In the genomic region with DNA sequence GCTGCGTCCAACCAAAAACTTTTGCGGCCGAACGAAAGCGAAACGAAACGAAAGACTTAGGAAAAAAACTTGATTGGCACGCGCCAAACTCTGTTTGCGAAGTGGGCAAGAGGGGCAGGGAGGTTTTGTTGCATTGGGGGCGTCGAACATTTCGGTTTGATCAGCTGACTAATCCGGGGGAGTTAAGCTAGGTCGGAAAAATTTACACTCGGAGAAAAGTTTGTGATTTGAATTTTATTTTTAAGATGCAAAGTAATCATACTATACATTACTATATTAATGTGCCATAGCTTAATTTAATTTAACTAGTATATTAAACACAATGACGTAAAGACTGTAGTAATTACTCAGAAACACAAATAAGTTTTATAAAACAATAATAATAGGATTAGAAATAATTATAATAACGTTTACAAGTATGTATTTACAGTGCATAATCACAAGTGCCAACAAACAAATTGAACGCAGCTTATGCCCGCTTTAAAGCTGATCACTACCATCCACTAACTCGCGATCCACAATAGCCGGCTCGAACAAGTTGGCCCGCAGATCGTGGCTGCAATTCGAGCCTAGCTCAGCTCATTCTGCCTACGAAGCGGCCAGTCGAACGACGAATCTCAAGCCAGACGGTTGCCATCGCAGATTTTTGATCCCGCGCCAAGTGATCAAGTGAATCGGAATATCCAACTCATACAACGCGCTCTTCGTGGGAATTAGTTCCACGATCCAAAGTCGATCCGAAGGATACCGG, we compare ENCODE assay signal across 1 fruit fly cellular context.
A peak's percentile ranks its signal among the peaks of the same experiment; 100 is the strongest.
TF ChIP-seq lines count a peak whose summit lies in the region.

A gene (plus strand): TSS at position 592 of the 751 bp plus-strand sequence.

TF ChIP-seq in whole organism, embryonic, 481 proteins besides CTCF, POLR2A, EP300 and RAD21 (continued from another document and continues in another):
- peak; percentile 25 for TF ChIP-seq CG2120 (GFP tag; optimal IDR thresholded peaks at IDR 0.05; lab: Kevin White, UChicago)
- TF ChIP-seq CG17612 (GFP tag; IDR thresholded peaks at IDR 0.05; lab: Robert Waterston, UW) = no peak
- TF ChIP-seq CG4282 (GFP tag; optimal IDR thresholded peaks at IDR 0.05; lab: Kevin White, UChicago) = no peak
- peak; percentile 83 for TF ChIP-seq CG10979 (tag; optimal IDR thresholded peaks at IDR 0.05; lab: Kevin White, UChicago)
- TF ChIP-seq CG13123 (GFP tag; optimal IDR thresholded peaks at IDR 0.05; lab: Kevin White, UChicago) = peak; percentile 27
- TF ChIP-seq Stat92E (GFP tag; optimal IDR thresholded peaks at IDR 0.05; lab: Kevin White, UChicago) = no peak
- TF ChIP-seq slp2 (GFP tag; optimal IDR thresholded peaks at IDR 0.05; lab: Kevin White, UChicago) = no peak
- peak; percentile 38 for TF ChIP-seq tin (GFP tag; optimal IDR thresholded peaks at IDR 0.05; lab: Kevin White, UChicago)
- no peak for TF ChIP-seq CkIIα-i1 (GFP tag; IDR thresholded peaks at IDR 0.05; lab: Robert Waterston, UW)
- TF ChIP-seq CG9876 (GFP tag; optimal IDR thresholded peaks at IDR 0.05; lab: Kevin White, UChicago) = no peak
- peak; percentile 71 for TF ChIP-seq CG12659 (GFP tag; optimal IDR thresholded peaks at IDR 0.05; lab: Kevin White, UChicago)
- no peak for TF ChIP-seq da (GFP tag; optimal IDR thresholded peaks at IDR 0.05; lab: Kevin White, UChicago)
- peak; percentile 80 for TF ChIP-seq CG17829 (tag; optimal IDR thresholded peaks at IDR 0.05; lab: Kevin White, UChicago)
- peak; percentile 79 for TF ChIP-seq CG15601 (tag; optimal IDR thresholded peaks at IDR 0.05; lab: Kevin White, UChicago)
- TF ChIP-seq jing (GFP tag; optimal IDR thresholded peaks at IDR 0.05; lab: Kevin White, UChicago) = peak; percentile 15
- TF ChIP-seq CG8388 (GFP tag; optimal IDR thresholded peaks at IDR 0.05; lab: Kevin White, UChicago) = peak; percentile 75
- no peak for TF ChIP-seq lov (optimal IDR thresholded peaks at IDR 0.05; lab: Kevin White, UChicago)
- no peak for TF ChIP-seq lov (GFP tag; IDR thresholded peaks at IDR 0.05; lab: Robert Waterston, UW)
- TF ChIP-seq Asciz (GFP tag; optimal IDR thresholded peaks at IDR 0.05; lab: Kevin White, UChicago) = peak; percentile 77
- TF ChIP-seq Chrac-16 (GFP tag; optimal IDR thresholded peaks at IDR 0.05; lab: Kevin White, UChicago) = peak; percentile 36
- no peak for TF ChIP-seq pzg (GFP tag; optimal IDR thresholded peaks at IDR 0.05; lab: Kevin White, UChicago)
- no peak for TF ChIP-seq CG6791 (GFP tag; IDR thresholded peaks at IDR 0.05; lab: Robert Waterston, UW; ENCODE audit: partially characterized antibody)
- peak; percentile 52 for TF ChIP-seq CG2875 (GFP tag; optimal IDR thresholded peaks at IDR 0.05; lab: Kevin White, UChicago)
- peak in 1 of 2 experiments; percentile 77 for TF ChIP-seq eve (GFP tag; optimal IDR thresholded peaks at IDR 0.05; lab: Kevin White, UChicago)
- TF ChIP-seq CG13296 (GFP tag; optimal IDR thresholded peaks at IDR 0.05; lab: Kevin White, UChicago) = peak; percentile 74
- no peak for TF ChIP-seq CG3163 (GFP tag; optimal IDR thresholded peaks at IDR 0.05; lab: Kevin White, UChicago)
- no peak for TF ChIP-seq Mes4 (GFP tag; optimal IDR thresholded peaks at IDR 0.05; lab: Kevin White, UChicago)
- TF ChIP-seq CG10274 (GFP tag; optimal IDR thresholded peaks at IDR 0.05; lab: Kevin White, UChicago) = no peak
- peak; percentile 64 for TF ChIP-seq slbo (GFP tag; IDR thresholded peaks at IDR 0.05; lab: Robert Waterston, UW)
- peak; percentile 71 for TF ChIP-seq HHEX (GFP tag; optimal IDR thresholded peaks at IDR 0.05; lab: Kevin White, UChicago)
- no peak for TF ChIP-seq Hey (tag; optimal IDR thresholded peaks at IDR 0.05; lab: Kevin White, UChicago)
- peak; percentile 41 for TF ChIP-seq CG1603 (tag; optimal IDR thresholded peaks at IDR 0.05; lab: Kevin White, UChicago)
- TF ChIP-seq dysf (GFP tag; IDR thresholded peaks at IDR 0.05; lab: Robert Waterston, UW) = peak; percentile 81
- peak; percentile 46 for TF ChIP-seq CG6813 (GFP tag; optimal IDR thresholded peaks at IDR 0.05; lab: Kevin White, UChicago)
- TF ChIP-seq gem (tag; optimal IDR thresholded peaks at IDR 0.05; lab: Kevin White, UChicago) = peak; percentile 92
- no peak for TF ChIP-seq nerfin-1 (tag; optimal IDR thresholded peaks at IDR 0.05; lab: Kevin White, UChicago)
- TF ChIP-seq CG7357 (GFP tag; IDR thresholded peaks at IDR 0.05; lab: Robert Waterston, UW) = peak; percentile 71; the same call in 2 of the 3 replicates
- 0 out of 2 replicates have a peak, but pooled peaks have one; percentile 20 for TF ChIP-seq CG1024 (GFP tag; IDR thresholded peaks at IDR 0.05; lab: Robert Waterston, UW)
- peak; percentile 64 for TF ChIP-seq Rfx (GFP tag; IDR thresholded peaks at IDR 0.05; lab: Robert Waterston, UW)
- TF ChIP-seq wdn (GFP tag; IDR thresholded peaks at IDR 0.05; lab: Robert Waterston, UW) = peak; percentile 17; the same call in 1 of the 2 replicates
- TF ChIP-seq Aef1 (GFP tag; IDR thresholded peaks at IDR 0.05; lab: Robert Waterston, UW) = peak; percentile 44; the same call in 1 of the 3 replicates
- peak; percentile 11 for TF ChIP-seq pros (GFP tag; optimal IDR thresholded peaks at IDR 0.05; lab: Kevin White, UChicago)
- peak; percentile 39; the same call in 1 of the 2 replicates for TF ChIP-seq E2f2 (GFP tag; IDR thresholded peaks at IDR 0.05; lab: Robert Waterston, UW)
- peak; percentile 61 for TF ChIP-seq fd3F (GFP tag; optimal IDR thresholded peaks at IDR 0.05; lab: Kevin White, UChicago)
- TF ChIP-seq gcm2 (GFP tag; optimal IDR thresholded peaks at IDR 0.05; lab: Kevin White, UChicago) = no peak
- TF ChIP-seq BtbVII (GFP tag; optimal IDR thresholded peaks at IDR 0.05; lab: Kevin White, UChicago) = peak; percentile 56
- no peak for TF ChIP-seq ash1 (GFP tag; optimal IDR thresholded peaks at IDR 0.05; lab: Kevin White, UChicago)
- TF ChIP-seq CG11085 (GFP tag; IDR thresholded peaks at IDR 0.05; lab: Robert Waterston, UW) = no peak
- peak; percentile 58; the same call in 1 of the 2 replicates for TF ChIP-seq CG32767 (GFP tag; IDR thresholded peaks at IDR 0.05; lab: Robert Waterston, UW)
- no peak for TF ChIP-seq CG4707 (GFP tag; optimal IDR thresholded peaks at IDR 0.05; lab: Kevin White, UChicago)
- no peak for TF ChIP-seq MESR4 (GFP tag; optimal IDR thresholded peaks at IDR 0.05; lab: Kevin White, UChicago)
- TF ChIP-seq Hsf (GFP tag; optimal IDR thresholded peaks at IDR 0.05; lab: Kevin White, UChicago) = peak; percentile 30
- TF ChIP-seq H2.0 (GFP tag; IDR thresholded peaks at IDR 0.05; lab: Robert Waterston, UW) = peak; percentile 62
- TF ChIP-seq Elba2 (GFP tag; optimal IDR thresholded peaks at IDR 0.05; lab: Kevin White, UChicago) = no peak
- TF ChIP-seq Ptx1 (GFP tag; IDR thresholded peaks at IDR 0.05; lab: Robert Waterston, UW) = peak; percentile 75
- TF ChIP-seq Fer2 (tag; optimal IDR thresholded peaks at IDR 0.05; lab: Kevin White, UChicago) = peak; percentile 23
- TF ChIP-seq so (GFP tag; IDR thresholded peaks at IDR 0.05; lab: Robert Waterston, UW) = 0 out of 3 replicates have a peak, but pooled peaks have one; percentile 35
- no peak for TF ChIP-seq CHES-1-like (GFP tag; optimal IDR thresholded peaks at IDR 0.05; lab: Kevin White, UChicago)
- TF ChIP-seq eyg (GFP tag; optimal IDR thresholded peaks at IDR 0.05; lab: Kevin White, UChicago) = no peak
- no peak for TF ChIP-seq CG34376 (GFP tag; optimal IDR thresholded peaks at IDR 0.05; lab: Kevin White, UChicago)
- no peak for TF ChIP-seq CG31388 (GFP tag; optimal IDR thresholded peaks at IDR 0.05; lab: Kevin White, UChicago)
- TF ChIP-seq CG17912 (GFP tag; optimal IDR thresholded peaks at IDR 0.05; lab: Kevin White, UChicago) = no peak
- TF ChIP-seq odd (GFP tag; optimal IDR thresholded peaks at IDR 0.05; lab: Kevin White, UChicago) = peak; percentile 59
- peak; percentile 57 for TF ChIP-seq CG9932 (GFP tag; IDR thresholded peaks at IDR 0.05; lab: Robert Waterston, UW)
- TF ChIP-seq CG3995 (GFP tag; optimal IDR thresholded peaks at IDR 0.05; lab: Kevin White, UChicago) = no peak
- peak; percentile 69 for TF ChIP-seq CG32532 (GFP tag; IDR thresholded peaks at IDR 0.05; lab: Robert Waterston, UW)
- TF ChIP-seq unpg (GFP tag; optimal IDR thresholded peaks at IDR 0.05; lab: Kevin White, UChicago) = peak; percentile 82
- no peak for TF ChIP-seq pfk (GFP tag; optimal IDR thresholded peaks at IDR 0.05; lab: Kevin White, UChicago)
- TF ChIP-seq lilli (GFP tag; optimal IDR thresholded peaks at IDR 0.05; lab: Kevin White, UChicago) = no peak
- TF ChIP-seq CG4424 (GFP tag; optimal IDR thresholded peaks at IDR 0.05; lab: Kevin White, UChicago) = peak; percentile 75
- TF ChIP-seq CG11695 (GFP tag; IDR thresholded peaks at IDR 0.05; lab: Robert Waterston, UW) = peak; percentile 80; the same call in 2 of the 3 replicates
- TF ChIP-seq CG7839 (tag; optimal IDR thresholded peaks at IDR 0.05; lab: Kevin White, UChicago) = peak; percentile 87
- TF ChIP-seq trh (GFP tag; optimal IDR thresholded peaks at IDR 0.05; lab: Kevin White, UChicago) = peak; percentile 18
- TF ChIP-seq zen2 (GFP tag; IDR thresholded peaks at IDR 0.05; lab: Robert Waterston, UW; ENCODE audit: partially characterized antibody) = no peak
- no peak for TF ChIP-seq CG34224 (GFP tag; IDR thresholded peaks at IDR 0.05; lab: Robert Waterston, UW; ENCODE audit: partially characterized antibody)
- no peak for TF ChIP-seq Neu2 (GFP tag; optimal IDR thresholded peaks at IDR 0.05; lab: Kevin White, UChicago; ENCODE audit: borderline replicate concordance)
- no peak for TF ChIP-seq mam (GFP tag; optimal IDR thresholded peaks at IDR 0.05; lab: Kevin White, UChicago)
- no peak; the same call in 2 of the 3 replicates for TF ChIP-seq ci (GFP tag; IDR thresholded peaks at IDR 0.05; lab: Robert Waterston, UW)
- peak; percentile 79 for TF ChIP-seq vvl (GFP tag; IDR thresholded peaks at IDR 0.05; lab: Robert Waterston, UW)
- no peak for TF ChIP-seq CG11398 (GFP tag; optimal IDR thresholded peaks at IDR 0.05; lab: Kevin White, UChicago)
- no peak for TF ChIP-seq TFAM (GFP tag; optimal IDR thresholded peaks at IDR 0.05; lab: Kevin White, UChicago)
- no peak for TF ChIP-seq jumu (GFP tag; optimal IDR thresholded peaks at IDR 0.05; lab: Kevin White, UChicago)
- no peak for TF ChIP-seq knrl (GFP tag; IDR thresholded peaks at IDR 0.05; lab: Robert Waterston, UW; ENCODE audit: partially characterized antibody)
- TF ChIP-seq CrebB (tag; optimal IDR thresholded peaks at IDR 0.05; lab: Kevin White, UChicago) = peak; percentile 20
- peak; percentile 6 for TF ChIP-seq bab2 (GFP tag; optimal IDR thresholded peaks at IDR 0.05; lab: Kevin White, UChicago)
- no peak for TF ChIP-seq vfl (GFP tag; optimal IDR thresholded peaks at IDR 0.05; lab: Kevin White, UChicago)
- TF ChIP-seq CG10462 (GFP tag; optimal IDR thresholded peaks at IDR 0.05; lab: Kevin White, UChicago) = no peak
- TF ChIP-seq CG17328 (GFP tag; IDR thresholded peaks at IDR 0.05; lab: Robert Waterston, UW) = peak; percentile 73
- TF ChIP-seq az2 (GFP tag; optimal IDR thresholded peaks at IDR 0.05; lab: Kevin White, UChicago) = peak; percentile 64
- no peak for TF ChIP-seq ac (GFP tag; optimal IDR thresholded peaks at IDR 0.05; lab: Kevin White, UChicago)
- no peak for TF ChIP-seq crc (GFP tag; optimal IDR thresholded peaks at IDR 0.05; lab: Kevin White, UChicago)
- peak; percentile 63 for TF ChIP-seq ranshi (GFP tag; IDR thresholded peaks at IDR 0.05; lab: Robert Waterston, UW)
- peak; percentile 49 for TF ChIP-seq org-1 (GFP tag; optimal IDR thresholded peaks at IDR 0.05; lab: Kevin White, UChicago)
- TF ChIP-seq CG1792 (GFP tag; optimal IDR thresholded peaks at IDR 0.05; lab: Kevin White, UChicago) = no peak
- no peak for TF ChIP-seq CG31365 (tag; optimal IDR thresholded peaks at IDR 0.05; lab: Kevin White, UChicago)
- no peak for TF ChIP-seq CG16863 (GFP tag; optimal IDR thresholded peaks at IDR 0.05; lab: Kevin White, UChicago)
- peak; percentile 75 for TF ChIP-seq Meics (GFP tag; optimal IDR thresholded peaks at IDR 0.05; lab: Kevin White, UChicago)
- TF ChIP-seq CG1647 (GFP tag; optimal IDR thresholded peaks at IDR 0.05; lab: Kevin White, UChicago) = no peak
- TF ChIP-seq GATAe (GFP tag; conservative IDR thresholded peaks at IDR 0.05; lab: Robert Waterston, UW) = 0 out of 2 replicates have a peak, but pooled peaks have one; percentile 28
- no peak for TF ChIP-seq CG14965 (GFP tag; optimal IDR thresholded peaks at IDR 0.05; lab: Kevin White, UChicago; ENCODE audit: borderline replicate concordance)
- peak; percentile 81 for TF ChIP-seq CG7556 (GFP tag; optimal IDR thresholded peaks at IDR 0.05; lab: Kevin White, UChicago)
- peak; percentile 57 for TF ChIP-seq CG13775 (GFP tag; optimal IDR thresholded peaks at IDR 0.05; lab: Kevin White, UChicago)
- TF ChIP-seq Oaz (GFP tag; IDR thresholded peaks at IDR 0.05; lab: Robert Waterston, UW) = peak; percentile 40; the same call in 1 of the 2 replicates
- peak; percentile 76 for TF ChIP-seq CG32772 (GFP tag; IDR thresholded peaks at IDR 0.05; lab: Robert Waterston, UW)
- TF ChIP-seq yki (optimal IDR thresholded peaks at IDR 0.05; lab: Kevin White, UChicago) = no peak
- peak; percentile 70; the same call in 2 of the 3 replicates for TF ChIP-seq CG34422 (GFP tag; IDR thresholded peaks at IDR 0.05; lab: Robert Waterston, UW)
- TF ChIP-seq YL-1 (GFP tag; optimal IDR thresholded peaks at IDR 0.05; lab: Kevin White, UChicago) = no peak
- TF ChIP-seq CG17385 (GFP tag; optimal IDR thresholded peaks at IDR 0.05; lab: Kevin White, UChicago) = peak; percentile 73
- TF ChIP-seq Hr51 (GFP tag; optimal IDR thresholded peaks at IDR 0.05; lab: Kevin White, UChicago) = peak in 1 of 2 experiments; percentile 91
- TF ChIP-seq CG6654 (GFP tag; optimal IDR thresholded peaks at IDR 0.05; lab: Kevin White, UChicago) = peak; percentile 17
- no peak for TF ChIP-seq Bgb (GFP tag; IDR thresholded peaks at IDR 0.05; lab: Robert Waterston, UW; ENCODE audit: partially characterized antibody)
- TF ChIP-seq chinmo (GFP tag; IDR thresholded peaks at IDR 0.05; lab: Robert Waterston, UW; ENCODE audit: partially characterized antibody) = no peak
- TF ChIP-seq CG2116 (GFP tag; optimal IDR thresholded peaks at IDR 0.05; lab: Kevin White, UChicago) = peak; percentile 6
- no peak for TF ChIP-seq Dref (GFP tag; IDR thresholded peaks at IDR 0.05; lab: Robert Waterston, UW)
- TF ChIP-seq CG4730 (GFP tag; IDR thresholded peaks at IDR 0.05; lab: Robert Waterston, UW) = peak; percentile 70
- TF ChIP-seq Ravus (GFP tag; IDR thresholded peaks at IDR 0.05; lab: Robert Waterston, UW) = no peak
- TF ChIP-seq CG13287 (GFP tag; IDR thresholded peaks at IDR 0.05; lab: Robert Waterston, UW; ENCODE audit: partially characterized antibody) = no peak
- TF ChIP-seq esg (GFP tag; conservative IDR thresholded peaks at IDR 0.05; lab: Robert Waterston, UW) = peak; percentile 68
- TF ChIP-seq CG10147 (GFP tag; optimal IDR thresholded peaks at IDR 0.05; lab: Kevin White, UChicago) = peak; percentile 68
- TF ChIP-seq CG15011 (GFP tag; optimal IDR thresholded peaks at IDR 0.05; lab: Kevin White, UChicago) = peak; percentile 50
- TF ChIP-seq Fer1 (GFP tag; optimal IDR thresholded peaks at IDR 0.05; lab: Kevin White, UChicago) = no peak
